Fruit fly (Drosophila melanogaster): ENCODE results near the gene Prp6.

DNA sequence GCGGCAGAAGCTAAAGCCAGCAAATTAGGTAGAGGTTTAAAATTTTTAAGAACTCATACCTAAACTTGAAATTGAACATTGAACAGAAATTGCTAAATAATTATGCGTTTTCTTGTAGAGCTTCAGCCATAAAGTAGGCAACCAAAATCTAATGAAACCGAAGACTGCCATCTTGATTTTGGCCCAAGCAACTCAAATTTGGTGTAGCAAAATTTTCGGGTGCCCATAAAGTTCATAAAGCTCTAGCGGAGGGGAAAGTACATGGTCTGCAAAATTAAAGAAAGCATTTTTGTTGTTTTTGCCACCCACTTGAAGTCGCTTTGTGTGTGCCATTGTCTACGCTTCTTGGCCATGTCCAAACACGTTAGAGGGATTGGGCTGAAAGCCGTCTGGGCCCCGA, 51.9 kb downstream of the Prp6 start:
- TF ChIP-seq CG8159 (tag; optimal IDR thresholded peaks at IDR 0.05) (no peak), CG13204 (GFP tag; optimal IDR thresholded peaks at IDR 0.05) (no peak), CG4496 (GFP tag; IDR thresholded peaks at IDR 0.05) (no peak), Snoo (tag; optimal IDR thresholded peaks at IDR 0.05) (no peak), CG34367 (tag; optimal IDR thresholded peaks at IDR 0.05) (no peak), Pif1B (GFP tag; optimal IDR thresholded peaks at IDR 0.05) (no peak), Pif1A (GFP tag; optimal IDR thresholded peaks at IDR 0.05) (no peak), Ets98B (GFP tag; IDR thresholded peaks at IDR 0.05) (no peak), CG12605 (GFP tag; IDR thresholded peaks at IDR 0.05) (no peak), gl (tag; optimal IDR thresholded peaks at IDR 0.05) (no peak), CG8301 (tag; optimal IDR thresholded peaks at IDR 0.05) (no peak), CG32121 (GFP tag; IDR thresholded peaks at IDR 0.05) (no peak), CG15710 (tag; optimal IDR thresholded peaks at IDR 0.05) (no peak), EcR (GFP tag; optimal IDR thresholded peaks at IDR 0.05) (no peak)
